Fruit fly (Drosophila melanogaster) whole organism, embryonic: ENCODE data around the gene CG1824.

Experiments used
- Ada2b ChIP-seq: fragments of 200-800 bp; sonication (Bioruptor generic); IDR thresholded peaks from 2 replicates; pipeline ENCODE4 v1.3.6; 2022; ENCODE audit warnings: missing biosample characterization, missing genetic modification characterization
- Bdp1 ChIP-seq: fragments of 200-800 bp; sonication (Bioruptor generic); optimal IDR thresholded peaks from 3 replicates; lab custom pipeline; 2016; ENCODE audit warnings: missing biosample characterization, missing genetic modification characterization
- CG11247 ChIP-seq: fragments of 200-800 bp; sonication (Bioruptor generic); IDR thresholded peaks from 2 replicates; pipeline ENCODE4 v1.3.6; 2022; ENCODE audit warnings: missing biosample characterization, missing genetic modification characterization
- CG11456 ChIP-seq: fragments of 200-800 bp; sonication (Bioruptor generic); IDR thresholded peaks from 3 replicates; pipeline ENCODE4 v1.3.6; 2022; ENCODE audit warnings: missing biosample characterization, missing genetic modification characterization
- CG12071 ChIP-seq: fragments of 200-800 bp; sonication (Bioruptor generic); optimal IDR thresholded peaks from 3 replicates; lab custom pipeline; 2018; ENCODE audit warnings: missing biosample characterization, mild to moderate bottlenecking, missing genetic modification characterization
- CG12219 ChIP-seq: fragments of 200-800 bp; sonication (Bioruptor generic); optimal IDR thresholded peaks from 3 replicates; lab custom pipeline; 2018; ENCODE audit warnings: missing biosample characterization, mild to moderate bottlenecking, missing genetic modification characterization
- CG12391 ChIP-seq: fragments of 200-800 bp; sonication (Bioruptor generic); optimal IDR thresholded peaks from 3 replicates; lab custom pipeline; 2018; ENCODE audit warnings: missing biosample characterization, mild to moderate bottlenecking, missing genetic modification characterization, moderate library complexity
- CG12769 ChIP-seq: fragments of 200-800 bp; sonication (Bioruptor generic); optimal IDR thresholded peaks from 2 replicates; lab custom pipeline; 2019; ENCODE audit warnings: missing biosample characterization, mild to moderate bottlenecking, missing genetic modification characterization, moderate library complexity
- CG13123 ChIP-seq: fragments of 200-800 bp; sonication (Bioruptor generic); optimal IDR thresholded peaks from 2 replicates; lab custom pipeline; 2016; ENCODE audit warnings: missing biosample characterization, missing genetic modification characterization
- CG1647 ChIP-seq: fragments of 200-800 bp; sonication (Bioruptor generic); optimal IDR thresholded peaks from 3 replicates; lab custom pipeline; 2016; ENCODE audit warnings: missing biosample characterization, missing genetic modification characterization
- CG16779 ChIP-seq: fragments of 200-800 bp; sonication (Bioruptor generic); IDR thresholded peaks from 2 replicates; pipeline ENCODE4 v1.3.6; 2022; ENCODE audit warnings: missing biosample characterization, missing genetic modification characterization
- CG17359 ChIP-seq: fragments of 200-800 bp; sonication (Bioruptor generic); optimal IDR thresholded peaks from 3 replicates; lab custom pipeline; 2018; ENCODE audit warnings: missing biosample characterization, mild to moderate bottlenecking, missing genetic modification characterization, moderate library complexity
- CG2129 ChIP-seq: fragments of 200-800 bp; sonication (Bioruptor generic); IDR thresholded peaks from 2 replicates; pipeline ENCODE4 v1.3.6; 2022; ENCODE audit warnings: missing biosample characterization, missing genetic modification characterization; ENCODE audit not compliant: partially characterized antibody
- CG30020 ChIP-seq: fragments of 200-800 bp; optimal IDR thresholded peaks from 2 replicates; lab custom pipeline; 2019; ENCODE audit warnings: missing biosample characterization, mild to moderate bottlenecking, missing genetic modification characterization, moderate library complexity
- CG31224 ChIP-seq: fragments of 200-800 bp; sonication (Bioruptor generic); IDR thresholded peaks from 2 replicates; pipeline ENCODE4 v1.3.6; 2022; ENCODE audit warnings: missing biosample characterization, missing genetic modification characterization
- CG32532 ChIP-seq: fragments of 200-800 bp; sonication (Bioruptor generic); IDR thresholded peaks from 2 replicates; pipeline ENCODE4 v1.3.6; 2022; ENCODE audit warnings: missing biosample characterization, missing genetic modification characterization
- CG3407 ChIP-seq: fragments of 200-800 bp; sonication (Bioruptor generic); optimal IDR thresholded peaks from 2 replicates; lab custom pipeline; 2018; ENCODE audit warnings: missing biosample characterization, mild to moderate bottlenecking, missing genetic modification characterization
- CG3726 ChIP-seq: fragments of 200-800 bp; sonication (Bioruptor generic); IDR thresholded peaks from 3 replicates; pipeline ENCODE4, ENCODE4 v1.3.6; 2022; ENCODE audit warnings: missing biosample characterization, missing genetic modification characterization
- CG4617 ChIP-seq: fragments of 200-800 bp; sonication (Bioruptor generic); optimal IDR thresholded peaks from 3 replicates; lab custom pipeline; 2016; ENCODE audit warnings: missing biosample characterization, missing genetic modification characterization, borderline replicate concordance
- CG4854 ChIP-seq: fragments of 200-800 bp; sonication (Bioruptor generic); optimal IDR thresholded peaks from 2 replicates; lab custom pipeline; 2016; ENCODE audit warnings: missing biosample characterization, missing genetic modification characterization, inconsistent platforms
- CG6175 ChIP-seq: fragments of 200-800 bp; sonication (Bioruptor generic); IDR thresholded peaks from 3 replicates; pipeline ENCODE4 v1.3.6; 2022; ENCODE audit warnings: missing biosample characterization, missing genetic modification characterization
- CG6254 ChIP-seq: fragments of 200-800 bp; sonication (Bioruptor generic); optimal IDR thresholded peaks from 3 replicates; lab custom pipeline; 2017; ENCODE audit warnings: mild to moderate bottlenecking, missing biosample characterization, missing genetic modification reagents, missing genetic modification characterization
- CG6272 ChIP-seq: fragments of 200-800 bp; sonication (Bioruptor generic); IDR thresholded peaks from 2 replicates; pipeline ENCODE4 v1.3.6; 2022; ENCODE audit warnings: missing biosample characterization, missing genetic modification characterization
- CG7271 ChIP-seq: fragments of 200-800 bp; sonication (Bioruptor generic); optimal IDR thresholded peaks from 2 replicates; lab custom pipeline; 2018; ENCODE audit warnings: missing biosample characterization, mild to moderate bottlenecking, missing genetic modification characterization, moderate library complexity
- CG7963 ChIP-seq: fragments of 200-800 bp; sonication (Bioruptor generic); IDR thresholded peaks from 3 replicates; pipeline ENCODE4 v1.3.6; 2022; ENCODE audit warnings: missing biosample characterization, missing genetic modification characterization; ENCODE audit not compliant: partially characterized antibody
- CG8281 ChIP-seq: fragments of 200-800 bp; sonication (Bioruptor generic); optimal IDR thresholded peaks from 2 replicates; lab custom pipeline; 2018; ENCODE audit warnings: missing biosample characterization, mild to moderate bottlenecking, missing genetic modification characterization, moderate library complexity
- CG8359 ChIP-seq: fragments of 200-800 bp; sonication (Bioruptor generic); optimal IDR thresholded peaks from 2 replicates; lab custom pipeline; 2017; ENCODE audit warnings: missing biosample characterization, mild to moderate bottlenecking, missing genetic modification characterization, borderline replicate concordance
- CTCF ChIP-seq: fragments of 200-800 bp; sonication (Bioruptor generic); optimal IDR thresholded peaks from 2 replicates; lab custom pipeline; 2017; ENCODE audit warnings: missing biosample characterization, mild to moderate bottlenecking, missing genetic modification characterization, moderate library complexity
- Dip2 ChIP-seq: fragments of 200-800 bp; sonication (Bioruptor generic); IDR thresholded peaks from 2 replicates; pipeline ENCODE4 v1.3.6; 2022; ENCODE audit warnings: missing biosample characterization, missing genetic modification characterization
- Dref ChIP-seq: fragments of 200-800 bp; sonication (Bioruptor generic); IDR thresholded peaks from 2 replicates; pipeline ENCODE4 v1.3.6; 2022; ENCODE audit warnings: missing biosample characterization, missing genetic modification characterization
- Fer3 ChIP-seq: fragments of 200-800 bp; sonication (Bioruptor generic); optimal IDR thresholded peaks from 2 replicates; lab custom pipeline; 2018; ENCODE audit warnings: missing biosample characterization, mild to moderate bottlenecking, missing genetic modification characterization, moderate library complexity
- Lim3 ChIP-seq: fragments of 200-800 bp; sonication (Bioruptor generic); IDR thresholded peaks from 2 replicates; pipeline ENCODE4 v1.3.6; 2022; ENCODE audit warnings: missing biosample characterization, missing genetic modification characterization
- PHDP ChIP-seq: fragments of 200-800 bp; sonication (Bioruptor generic); optimal IDR thresholded peaks from 3 replicates; lab custom pipeline; 2018; ENCODE audit warnings: missing biosample characterization, mild to moderate bottlenecking, missing genetic modification characterization, moderate library complexity
- Pdp1 ChIP-seq, 2 experiments: fragments of 200-800 bp; sonication (Bioruptor generic); optimal IDR thresholded peaks; 3 replicates each; lab custom pipeline; 2016; ENCODE audit warnings: missing biosample characterization in 2 of 2, missing genetic modification characterization in 2 of 2, mild to moderate bottlenecking in 1 of 2, moderate library complexity in 1 of 2
- Ravus ChIP-seq: fragments of 200-800 bp; sonication (Bioruptor generic); IDR thresholded peaks from 2 replicates; pipeline ENCODE4 v1.3.6; 2022; ENCODE audit warnings: missing biosample characterization, missing genetic modification characterization
- Rx ChIP-seq: fragments of 200-800 bp; sonication (Bioruptor generic); IDR thresholded peaks from 2 replicates; pipeline ENCODE4 v1.3.6; 2022; ENCODE audit warnings: missing biosample characterization, missing genetic modification characterization
- Sox102F ChIP-seq: fragments of 200-800 bp; sonication (Bioruptor generic); optimal IDR thresholded peaks from 2 replicates; lab custom pipeline; 2018; ENCODE audit warnings: missing biosample characterization, mild to moderate bottlenecking, missing genetic modification characterization, moderate library complexity
- Xbp1 ChIP-seq: fragments of 200-800 bp; sonication (Bioruptor generic); optimal IDR thresholded peaks from 3 replicates; lab custom pipeline; 2016; ENCODE audit warnings: missing biosample characterization, mild to moderate bottlenecking, missing genetic modification characterization
- cwo ChIP-seq: fragments of 200-800 bp; sonication (Bioruptor generic); optimal IDR thresholded peaks from 3 replicates; lab custom pipeline; 2017; ENCODE audit warnings: missing biosample characterization, missing genetic modification characterization, mild to moderate bottlenecking, moderate library complexity, missing genetic modification reagents
- exex ChIP-seq: fragments of 200-800 bp; sonication (Bioruptor generic); optimal IDR thresholded peaks from 4 replicates; lab custom pipeline; 2018; ENCODE audit warnings: missing biosample characterization, mild to moderate bottlenecking, missing genetic modification characterization, moderate library complexity
- eyg ChIP-seq: fragments of 200-800 bp; sonication (Bioruptor generic); optimal IDR thresholded peaks from 3 replicates; lab custom pipeline; 2016; ENCODE audit warnings: missing biosample characterization, missing genetic modification characterization
- fd3F ChIP-seq: fragments of 200-800 bp; sonication (Bioruptor generic); optimal IDR thresholded peaks from 2 replicates; lab custom pipeline; 2018; ENCODE audit warnings: missing biosample characterization, mild to moderate bottlenecking, missing genetic modification characterization, moderate library complexity
- grn ChIP-seq: fragments of 200-800 bp; sonication (Bioruptor generic); optimal IDR thresholded peaks from 3 replicates; lab custom pipeline; 2017; ENCODE audit warnings: missing biosample characterization, missing genetic modification characterization
- gsb-n ChIP-seq: fragments of 200-800 bp; sonication (Bioruptor generic); optimal IDR thresholded peaks from 3 replicates; lab custom pipeline; 2018; ENCODE audit warnings: missing biosample characterization, mild to moderate bottlenecking, missing genetic modification characterization
- jing ChIP-seq: fragments of 200-800 bp; sonication (Bioruptor generic); optimal IDR thresholded peaks from 2 replicates; lab custom pipeline; 2018; ENCODE audit warnings: missing biosample characterization, mild to moderate bottlenecking, missing genetic modification characterization
- p53 ChIP-seq: fragments of 200-800 bp; sonication (Bioruptor generic); optimal IDR thresholded peaks from 2 replicates; lab custom pipeline; 2016; ENCODE audit warnings: missing biosample characterization, missing genetic modification characterization
- schlank ChIP-seq: fragments of 200-800 bp; sonication (Bioruptor generic); optimal IDR thresholded peaks from 2 replicates; lab custom pipeline; 2018; ENCODE audit warnings: missing biosample characterization, mild to moderate bottlenecking, missing genetic modification characterization
- sisA ChIP-seq: fragments of 200-800 bp; sonication (Bioruptor generic); IDR thresholded peaks from 2 replicates; pipeline ENCODE4 v1.3.6; 2022; ENCODE audit warnings: missing biosample characterization, missing genetic modification characterization
- sna ChIP-seq: fragments of 200-800 bp; sonication (Bioruptor generic); IDR thresholded peaks from 2 replicates; pipeline ENCODE4 v1.3.6; 2022; ENCODE audit warnings: missing biosample characterization, missing genetic modification characterization; ENCODE audit not compliant: partially characterized antibody
- zfh1 ChIP-seq: fragments of 200-800 bp; sonication (Bioruptor generic); IDR thresholded peaks from 3 replicates; pipeline ENCODE4 v1.3.6; 2022; ENCODE audit warnings: missing biosample characterization, missing genetic modification characterization

The CG1824 gene

dm6 chrX:12579506-12579999 lies 15.9 kb downstream of the CG1824 start (continued):
- TF ChIP-seq exex (tag; lab: Kevin White, UChicago), result peak; percentile 75
- peak; percentile 93 for TF ChIP-seq CG12219 (GFP tag; lab: Kevin White, UChicago)
- TF ChIP-seq CG11456, result peak; percentile 92
- peak; percentile 71 for TF ChIP-seq CTCF (GFP tag; lab: Kevin White, UChicago)
- TF ChIP-seq jing (GFP tag; lab: Kevin White, UChicago), result peak; percentile 92
- peak; percentile 39 for TF ChIP-seq grn (GFP tag; lab: Kevin White, UChicago)
- peak; percentile 89 for TF ChIP-seq zfh1 (GFP tag; lab: Robert Waterston, UW)
- TF ChIP-seq Pdp1 (GFP tag; optimal IDR thresholded peaks at IDR 0.05; lab: Kevin White, UChicago), result peak; percentile 93 to 96
- peak; percentile 92 for TF ChIP-seq sisA (GFP tag; lab: Robert Waterston, UW)
- TF ChIP-seq Dip2 (GFP tag; lab: Robert Waterston, UW), result no peak
- no peak for TF ChIP-seq sna (GFP tag; lab: Robert Waterston, UW)
- TF ChIP-seq Rx (GFP tag; lab: Robert Waterston, UW), result peak; percentile 91
- TF ChIP-seq CG12391 (tag; lab: Kevin White, UChicago), result peak; percentile 95
- peak; percentile 84 for TF ChIP-seq CG16779
- peak; percentile 84 for TF ChIP-seq CG8359 (GFP tag; lab: Kevin White, UChicago)
- TF ChIP-seq CG31224 (GFP tag; lab: Robert Waterston, UW), result peak; percentile 87
- TF ChIP-seq cwo (GFP tag; lab: Kevin White, UChicago), result peak; percentile 94
- TF ChIP-seq schlank (tag; lab: Kevin White, UChicago), result peak; percentile 93
- peak; percentile 93 for TF ChIP-seq Ada2b (GFP tag; lab: Robert Waterston, UW)
- peak; percentile 92 for TF ChIP-seq CG12071 (GFP tag; lab: Kevin White, UChicago)
- TF ChIP-seq CG32532 (GFP tag; lab: Robert Waterston, UW), result peak; percentile 93
- TF ChIP-seq PHDP (tag; lab: Kevin White, UChicago), result peak; percentile 97
- TF ChIP-seq CG30020, result peak; percentile 71
- TF ChIP-seq Sox102F (GFP tag; lab: Kevin White, UChicago), result peak; percentile 98
- peak; percentile 89 for TF ChIP-seq Ravus (GFP tag; lab: Robert Waterston, UW)
- TF ChIP-seq p53 (GFP tag; lab: Kevin White, UChicago), result peak; percentile 84
- peak; percentile 69 for TF ChIP-seq CG4617 (GFP tag; lab: Kevin White, UChicago)
- peak; percentile 90 for TF ChIP-seq CG1647
- no peak for TF ChIP-seq Dref (GFP tag; lab: Robert Waterston, UW)
- peak; percentile 86 for TF ChIP-seq CG3407
- peak; percentile 87 for TF ChIP-seq CG13123 (GFP tag; lab: Kevin White, UChicago)
- peak; percentile 88 for TF ChIP-seq gsb-n (tag; lab: Kevin White, UChicago)

dm6 chrX:12578701-12579372 lies 16.6 kb downstream of the CG1824 start:
- TF ChIP-seq Lim3 (no peak), CG11247 (GFP tag; lab: Robert Waterston, UW) (no peak), CG7963 (peak; percentile 34; the same call in 1 of the 3 replicates), CG3726 (no peak), eyg (GFP tag; lab: Kevin White, UChicago) (no peak), CG6254 (GFP tag; lab: Kevin White, UChicago) (no peak), CG4854 (peak; percentile 18), CG2129 (no peak), CG16779 (no peak), fd3F (GFP tag; lab: Kevin White, UChicago) (peak; percentile 39), CG12769 (tag; lab: Kevin White, UChicago) (no peak), Bdp1 (GFP tag; lab: Kevin White, UChicago) (peak; percentile 18), Fer3 (peak; percentile 67), CG6175 (GFP tag; lab: Robert Waterston, UW) (no peak), CG17359 (tag; lab: Kevin White, UChicago) (peak; percentile 69), Xbp1 (peak; percentile 53), CG7271 (no peak), CG6272 (GFP tag; lab: Robert Waterston, UW) (no peak), CG8281 (tag; lab: Kevin White, UChicago) (no peak)
